Worm (Caenorhabditis elegans) whole organism, L1 larva: ENCODE data around the gene C49G7.12.

Source experiments
- F16B12.6 ChIP-seq: fragments of 150-350 bp; optimal IDR thresholded peaks from 2 replicates; lab custom pipeline; 2014; ENCODE audit warnings: missing biosample characterization, missing genetic modification characterization
- alr-1 ChIP-seq: fragments of 200-800 bp; sonication (Bioruptor generic); optimal IDR thresholded peaks from 2 replicates; lab custom pipeline; 2018; ENCODE audit warnings: borderline replicate concordance, mild to moderate bottlenecking, missing genetic modification characterization, missing compliant biosample characterization
- ama-1 ChIP-seq: fragments of 150-350 bp; optimal IDR thresholded peaks from 2 replicates; lab custom pipeline; 2014
- ceh-63 ChIP-seq: fragments of 200-800 bp; sonication (Bioruptor generic); optimal IDR thresholded peaks from 2 replicates; lab custom pipeline; 2018; ENCODE audit warnings: mild to moderate bottlenecking, missing genetic modification characterization, missing compliant biosample characterization
- ceh-82 ChIP-seq, 3 experiments: fragments of 150-350 bp in 1 of 3; sonication (generic microtip) in 2 of 3; optimal IDR thresholded peaks; 2 replicates each; lab custom pipeline; 2014 to 2017; ENCODE audit warnings: missing biosample characterization in 3 of 3, missing genetic modification characterization in 3 of 3
- ceh-88 ChIP-seq: fragments of 200-800 bp; sonication (Bioruptor generic); IDR thresholded peaks from 2 replicates; pipeline ENCODE4 v1.3.6; 2022; ENCODE audit warnings: missing genetic modification characterization, missing compliant biosample characterization
- ceh-90 ChIP-seq: sonication (generic microtip); optimal IDR thresholded peaks from 2 replicates; lab custom pipeline; 2016; ENCODE audit warnings: missing genetic modification characterization, missing compliant biosample characterization
- ces-1 ChIP-seq: fragments of 150-350 bp; optimal IDR thresholded peaks from 2 replicates; lab custom pipeline; 2014; ENCODE audit warnings: missing biosample characterization, missing genetic modification reagents, missing genetic modification characterization
- efl-1 ChIP-seq, 4 experiments: fragments of 150-350 bp; optimal IDR thresholded peaks in 3 of 4; peaks in 1 of 4; 1 replicate in 1 of 4; 2 replicates in 3 of 4; lab custom pipeline; 2014; ENCODE audit warnings: missing biosample characterization in 2 of 4, missing genetic modification characterization in 2 of 4, missing genetic modification reagents in 2 of 4
- efl-3 ChIP-seq: fragments of 200-800 bp; sonication (Bioruptor generic); optimal IDR thresholded peaks from 2 replicates; lab custom pipeline; 2018; ENCODE audit warnings: mild to moderate bottlenecking, missing genetic modification characterization, missing compliant biosample characterization
- egl-27 ChIP-seq, 2 experiments: fragments of 150-350 bp in 1 of 2; sonication (generic microtip); optimal IDR thresholded peaks; 3 replicates each; lab custom pipeline; 2017 to 2018; ENCODE audit warnings: missing biosample characterization in 2 of 2, missing genetic modification characterization in 2 of 2, missing genetic modification reagents in 2 of 2
- elt-2 ChIP-seq: sonication (generic microtip); optimal IDR thresholded peaks from 2 replicates; lab custom pipeline; 2016; ENCODE audit warnings: missing genetic modification characterization, mild to moderate bottlenecking, inconsistent platforms, missing compliant biosample characterization, missing genetic modification reagents
- ets-5 ChIP-seq: fragments of 200-800 bp; sonication (Bioruptor generic); IDR thresholded peaks from 2 replicates; pipeline ENCODE4 v1.3.6; 2022; ENCODE audit warnings: missing genetic modification characterization, missing compliant biosample characterization
- fkh-4 ChIP-seq: sonication (generic microtip); optimal IDR thresholded peaks from 2 replicates; lab custom pipeline; 2016; ENCODE audit warnings: missing compliant biosample characterization, missing genetic modification characterization, borderline replicate concordance
- fos-1 ChIP-seq: fragments of 150-350 bp; optimal IDR thresholded peaks from 2 replicates; lab custom pipeline; 2014; ENCODE audit warnings: missing biosample characterization, missing genetic modification characterization
- hlh-4 ChIP-seq: sonication (generic microtip); optimal IDR thresholded peaks from 2 replicates; lab custom pipeline; 2016; ENCODE audit warnings: mild to moderate bottlenecking, missing genetic modification characterization, missing compliant biosample characterization
- isw-1 ChIP-seq: fragments of 200-800 bp; sonication (Bioruptor generic); IDR thresholded peaks from 2 replicates; pipeline ENCODE4 v1.3.6; 2022; ENCODE audit warnings: missing genetic modification characterization, missing compliant biosample characterization
- lin-13 ChIP-seq: fragments of 150-350 bp; optimal IDR thresholded peaks from 2 replicates; lab custom pipeline; 2014; ENCODE audit warnings: missing biosample characterization, missing genetic modification reagents, missing genetic modification characterization
- lin-15B ChIP-seq: fragments of 150-350 bp; sonication (generic microtip); optimal IDR thresholded peaks from 3 replicates; lab custom pipeline; 2014; ENCODE audit warnings: missing biosample characterization, missing genetic modification characterization
- lir-3 ChIP-seq: sonication (generic microtip); optimal IDR thresholded peaks from 2 replicates; lab custom pipeline; 2016; ENCODE audit warnings: mild to moderate bottlenecking, missing genetic modification characterization, moderate library complexity, missing compliant biosample characterization; ENCODE audit not compliant: poor library complexity
- lsy-2 ChIP-seq, 2 experiments: fragments of 150-350 bp; optimal IDR thresholded peaks; 2 replicates each; lab custom pipeline; 2014; ENCODE audit warnings: missing biosample characterization in 2 of 2, missing genetic modification characterization in 2 of 2
- mab-9 ChIP-seq: fragments of 200-800 bp; sonication (Bioruptor generic); IDR thresholded peaks from 2 replicates; pipeline ENCODE4 v1.3.6; 2022; ENCODE audit warnings: missing genetic modification reagents, missing genetic modification characterization, missing compliant biosample characterization
- mdl-1 ChIP-seq, 2 experiments: fragments of 150-350 bp; optimal IDR thresholded peaks; 2 replicates each; lab custom pipeline; 2014 to 2017; ENCODE audit warnings: missing biosample characterization in 2 of 2, missing genetic modification characterization in 2 of 2, inconsistent platforms in 1 of 2
- nhr-11 ChIP-seq: fragments of 150-350 bp; optimal IDR thresholded peaks from 2 replicates; lab custom pipeline; 2014; ENCODE audit warnings: missing biosample characterization, missing genetic modification characterization
- nhr-20 ChIP-seq: sonication (generic microtip); optimal IDR thresholded peaks from 2 replicates; lab custom pipeline; 2016; ENCODE audit warnings: mild to moderate bottlenecking, missing genetic modification characterization, missing compliant biosample characterization
- nhr-237 ChIP-seq: fragments of 150-350 bp; optimal IDR thresholded peaks from 2 replicates; lab custom pipeline; 2014; ENCODE audit warnings: missing biosample characterization, missing genetic modification characterization
- nhr-47 ChIP-seq: sonication (generic microtip); optimal IDR thresholded peaks from 2 replicates; lab custom pipeline; 2016; ENCODE audit warnings: mild to moderate bottlenecking, missing genetic modification characterization, moderate library complexity, missing compliant biosample characterization
- nhr-71 ChIP-seq: sonication (generic microtip); optimal IDR thresholded peaks from 2 replicates; lab custom pipeline; 2016; ENCODE audit warnings: mild to moderate bottlenecking, missing genetic modification characterization, moderate library complexity, missing compliant biosample characterization
- nhr-76 ChIP-seq: sonication (generic microtip); optimal IDR thresholded peaks from 2 replicates; lab custom pipeline; 2017; ENCODE audit warnings: missing biosample characterization, missing genetic modification characterization
- nhr-77 ChIP-seq: fragments of 150-350 bp; optimal IDR thresholded peaks from 2 replicates; lab custom pipeline; 2014; ENCODE audit warnings: missing biosample characterization, missing genetic modification characterization
- nhr-90 ChIP-seq: sonication (generic microtip); optimal IDR thresholded peaks from 2 replicates; lab custom pipeline; 2016; ENCODE audit warnings: mild to moderate bottlenecking, missing genetic modification characterization, missing compliant biosample characterization; ENCODE audit not compliant: poor library complexity
- pag-3 ChIP-seq: sonication (generic microtip); optimal IDR thresholded peaks from 2 replicates; lab custom pipeline; 2017; ENCODE audit warnings: missing genetic modification characterization, mild to moderate bottlenecking, missing compliant biosample characterization, antibody characterized with exemption, borderline replicate concordance; ENCODE audit not compliant: insufficient read depth
- pqm-1 ChIP-seq: sonication (generic microtip); optimal IDR thresholded peaks from 3 replicates; lab custom pipeline; 2017; ENCODE audit warnings: missing biosample characterization, missing genetic modification characterization
- snu-23 ChIP-seq: sonication (generic microtip); optimal IDR thresholded peaks from 2 replicates; lab custom pipeline; 2016; ENCODE audit warnings: missing genetic modification characterization, missing compliant biosample characterization
- swsn-7 ChIP-seq: sonication (generic microtip); optimal IDR thresholded peaks from 2 replicates; lab custom pipeline; 2016; ENCODE audit warnings: missing genetic modification characterization, missing compliant biosample characterization
- tbx-2 ChIP-seq: sonication (generic microtip); optimal IDR thresholded peaks from 2 replicates; lab custom pipeline; 2016; ENCODE audit warnings: missing genetic modification characterization, missing compliant biosample characterization
- tlp-1 ChIP-seq: fragments of 150-350 bp; optimal IDR thresholded peaks from 2 replicates; lab custom pipeline; 2014; ENCODE audit warnings: missing biosample characterization, missing genetic modification characterization
- unc-130 ChIP-seq: fragments of 150-350 bp; optimal IDR thresholded peaks from 2 replicates; lab custom pipeline; 2017; ENCODE audit warnings: missing biosample characterization, missing genetic modification characterization, inconsistent platforms
- vab-15 ChIP-seq: sonication (generic microtip); optimal IDR thresholded peaks from 2 replicates; lab custom pipeline; 2017; ENCODE audit warnings: missing genotype, mild to moderate bottlenecking, missing genetic modification characterization, missing compliant biosample characterization
- xbp-1 ChIP-seq: sonication (generic microtip); optimal IDR thresholded peaks from 2 replicates; lab custom pipeline; 2016; ENCODE audit warnings: missing genetic modification characterization, missing compliant biosample characterization
- zag-1 ChIP-seq: fragments of 150-350 bp; optimal IDR thresholded peaks from 2 replicates; lab custom pipeline; 2014; ENCODE audit warnings: missing biosample characterization, missing genetic modification characterization
- ztf-11 ChIP-seq, 2 experiments: sonication (generic microtip); optimal IDR thresholded peaks; 2 replicates each; lab custom pipeline; 2016 to 2017; ENCODE audit warnings: missing genetic modification characterization in 2 of 2, missing biosample characterization in 1 of 2, missing compliant biosample characterization in 1 of 2

The C49G7.12 gene

DNA sequence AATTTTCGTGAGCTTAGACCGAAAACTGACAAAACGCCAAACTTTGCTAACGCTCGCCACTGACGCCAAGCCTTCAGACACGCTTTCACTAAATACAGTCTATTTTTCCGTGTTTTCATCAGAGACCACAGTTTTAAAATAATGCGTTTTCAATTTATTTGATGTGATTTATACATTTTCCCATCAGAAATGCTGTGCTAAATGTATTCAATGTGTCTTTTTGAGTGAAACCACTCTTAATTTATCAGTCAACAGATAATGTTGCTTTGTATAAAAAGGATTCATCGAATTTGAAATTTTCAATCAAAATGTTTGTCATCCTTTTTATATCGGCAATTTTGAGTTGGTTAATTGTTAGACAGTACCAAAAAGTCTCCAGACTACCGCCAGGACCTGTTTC lies 6.9 kb upstream of the C49G7.12 start, which contains the start of gene cyp-35A4:
Gene cyp-35A4 (plus strand): TSS at position 301 of the 400 bp plus-strand sequence.
- TF ChIP-seq tbx-2 (tag; lab: Kevin White, UChicago) (no peak), F16B12.6 (no peak), lir-3 (no peak), xbp-1 (tag; lab: Kevin White, UChicago) (no peak), nhr-47 (no peak), nhr-71 (tag; lab: Kevin White, UChicago) (no peak), hlh-4 (tag; lab: Kevin White, UChicago) (no peak), vab-15 (tag; lab: Kevin White, UChicago) (no peak), lin-15B (tag; lab: Kevin White, UChicago) (no peak), snu-23 (no peak), nhr-237 (no peak), fos-1 (tag; lab: Kevin White, UChicago) (no peak), ceh-82 (tag; optimal IDR thresholded peaks at IDR 0.05; lab: Kevin White, UChicago) (no peak), nhr-77 (tag; lab: Kevin White, UChicago) (no peak)

DNA sequence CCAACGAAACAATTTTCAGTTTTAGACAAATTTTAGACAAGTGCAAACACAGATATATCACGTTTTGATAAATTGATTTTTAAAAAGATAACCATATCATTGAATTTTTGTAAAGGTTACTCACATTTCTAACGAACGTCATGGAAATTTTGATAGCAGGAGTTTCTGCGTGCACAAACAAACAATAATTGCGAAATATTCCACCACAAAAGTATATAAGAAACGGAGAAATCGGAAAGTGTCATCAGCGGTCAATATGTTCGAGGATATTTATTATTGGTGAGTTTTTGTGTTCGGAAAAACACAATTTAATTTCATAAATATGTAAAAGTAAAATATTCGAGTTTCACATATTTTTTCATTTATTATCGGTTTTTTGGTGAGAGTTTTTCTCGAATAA lies 3.9 kb upstream of the C49G7.12 start, which contains the start of gene C49G7.7:
Gene C49G7.7 (plus strand): TSS at position 174 of the 400 bp plus-strand sequence.
- TF ChIP-seq fkh-4 (tag; lab: Kevin White, UChicago): no peak
- no peak for TF ChIP-seq zag-1
- TF ChIP-seq nhr-90 (tag; lab: Kevin White, UChicago): no peak
- TF ChIP-seq pag-3: no peak
- TF ChIP-seq ets-5 (GFP tag; lab: Robert Waterston, UW): no peak
- TF ChIP-seq tlp-1 (tag; lab: Kevin White, UChicago): no peak
- no peak for TF ChIP-seq mdl-1 (tag; optimal IDR thresholded peaks at IDR 0.05; lab: Kevin White, UChicago)

ce11 chrV:4035811-4036210 lies 2.4 kb upstream of the C49G7.12 start, which contains the start of gene C49G7.13:
Gene C49G7.13, plus strand, starts transcription at chrV:4036111.
- TF ChIP-seq ceh-88 (GFP tag; lab: Robert Waterston, UW): no peak
- TF ChIP-seq ceh-63 (GFP tag; lab: Kevin White, UChicago): no peak
- TF ChIP-seq nhr-11: no peak
- no peak for TF ChIP-seq unc-130
- TF ChIP-seq vab-15 (tag; lab: Kevin White, UChicago): no peak
- TF ChIP-seq nhr-71 (tag; lab: Kevin White, UChicago): no peak
- TF ChIP-seq efl-1 (optimal IDR thresholded peaks at IDR 0.05; lab: Kevin White, UChicago): no peak
- TF ChIP-seq efl-1 (GFP tag; optimal IDR thresholded peaks at IDR 0.05 in 1 of 2; lab: Kevin White, UChicago): no peak
- TF ChIP-seq nhr-20 (tag; lab: Kevin White, UChicago): no peak
- TF ChIP-seq isw-1 (GFP tag; lab: Robert Waterston, UW): no peak
- TF ChIP-seq lir-3: no peak
- no peak for TF ChIP-seq pqm-1
- TF ChIP-seq ztf-11 (tag; optimal IDR thresholded peaks at IDR 0.05; lab: Kevin White, UChicago): no peak
- no peak for TF ChIP-seq elt-2 (tag; lab: Kevin White, UChicago)
- TF ChIP-seq ces-1: no peak
- no peak for TF ChIP-seq mdl-1 (tag; optimal IDR thresholded peaks at IDR 0.05; lab: Kevin White, UChicago)

DNA sequence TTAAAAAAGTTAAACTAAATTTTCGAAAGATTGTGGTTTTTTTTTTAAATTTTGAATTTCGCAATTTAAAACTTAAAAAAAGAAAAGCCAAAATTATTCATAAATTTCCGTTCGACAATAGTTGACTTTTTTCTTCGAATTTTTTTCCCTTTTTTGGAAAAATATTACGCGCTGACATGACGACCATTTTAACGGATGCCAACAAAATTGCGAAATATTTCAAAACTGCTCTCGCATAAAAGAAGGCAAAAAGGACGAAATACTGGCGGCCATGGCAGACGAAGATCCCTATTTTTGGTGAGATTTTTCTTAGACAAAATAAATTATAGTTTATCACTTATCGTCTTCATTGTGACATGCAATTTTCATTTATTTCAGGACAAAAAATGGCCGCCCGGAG lies 347 bp downstream of the C49G7.12 start:
- TF ChIP-seq mab-9 (GFP tag; lab: Robert Waterston, UW) (no peak), efl-1 (optimal IDR thresholded peaks at IDR 0.05; lab: Kevin White, UChicago) (no peak), efl-1 (GFP tag; optimal IDR thresholded peaks at IDR 0.05 in 1 of 2; lab: Kevin White, UChicago) (peak in 1 of 2 experiments; percentile 64)

ce11 chrV:4041853-4042424 lies 3.7 kb downstream of the C49G7.12 start, which contains the start of the genes C49G7.10 and irg-2:
Gene C49G7.10, minus strand, starts transcription at chrV:4042021.
Gene irg-2, plus strand, starts transcription at chrV:4042181.
- no peak for TF ChIP-seq ets-5 (GFP tag; lab: Robert Waterston, UW)
- TF ChIP-seq ztf-11 (tag; optimal IDR thresholded peaks at IDR 0.05; lab: Kevin White, UChicago): no peak
- TF ChIP-seq ama-1 (lab: Kevin White, UChicago): no peak
- TF ChIP-seq mab-9 (GFP tag; lab: Robert Waterston, UW): no peak
- TF ChIP-seq isw-1 (GFP tag; lab: Robert Waterston, UW): 0 out of 2 replicates have a peak, but pooled peaks have one; percentile 3
- TF ChIP-seq lin-13 (GFP tag; lab: Kevin White, UChicago): no peak
- TF ChIP-seq swsn-7 (tag; lab: Kevin White, UChicago): no peak
- TF ChIP-seq ceh-82 (tag; optimal IDR thresholded peaks at IDR 0.05; lab: Kevin White, UChicago): no peak
- TF ChIP-seq unc-130: no peak
- TF ChIP-seq ceh-90 (tag; lab: Kevin White, UChicago): peak; percentile 19
- TF ChIP-seq egl-27 (tag; optimal IDR thresholded peaks at IDR 0.05; lab: Kevin White, UChicago): no peak
- TF ChIP-seq tbx-2 (tag; lab: Kevin White, UChicago): no peak
- TF ChIP-seq nhr-71 (tag; lab: Kevin White, UChicago): peak; percentile 57
- TF ChIP-seq lsy-2 (tag; optimal IDR thresholded peaks at IDR 0.05; lab: Kevin White, UChicago): peak in 1 of 2 experiments; percentile 35
- no peak for TF ChIP-seq nhr-76 (tag; lab: Kevin White, UChicago)
- TF ChIP-seq nhr-237: peak; percentile 10
- no peak for TF ChIP-seq hlh-4 (tag; lab: Kevin White, UChicago)
- TF ChIP-seq alr-1 (tag; lab: Kevin White, UChicago): no peak
- no peak for TF ChIP-seq mdl-1 (tag; optimal IDR thresholded peaks at IDR 0.05; lab: Kevin White, UChicago)
- no peak for TF ChIP-seq efl-3
